Fruit fly (Drosophila melanogaster) whole organism, adult: ENCODE results near the gene CG7889.
A peak's percentile ranks its signal among the peaks of the same experiment; 100 is the strongest.

Source experiments
- CG11617 ChIP-seq: fragments of 200-800 bp; sonication (Bioruptor generic); optimal IDR thresholded peaks from 2 replicates; lab custom pipeline; 2017; ENCODE audit warnings: mild to moderate bottlenecking, missing biosample characterization, missing genetic modification reagents, missing genetic modification characterization
- CG12768 ChIP-seq: fragments of 200-800 bp; sonication (Bioruptor generic); optimal IDR thresholded peaks from 2 replicates; lab custom pipeline; 2017; ENCODE audit warnings: missing biosample characterization, missing genetic modification characterization, mild to moderate bottlenecking, moderate library complexity, missing genetic modification reagents
- CG14711 ChIP-seq: fragments of 200-800 bp; sonication (Bioruptor generic); optimal IDR thresholded peaks from 2 replicates; lab custom pipeline; 2018; ENCODE audit warnings: missing biosample characterization, mild to moderate bottlenecking, missing genetic modification characterization, moderate library complexity
- CG1620 ChIP-seq: fragments of 200-800 bp; sonication (Bioruptor generic); optimal IDR thresholded peaks from 2 replicates; lab custom pipeline; 2016; ENCODE audit warnings: missing biosample characterization, missing genetic modification characterization
- CG33017 ChIP-seq: fragments of 200-800 bp; sonication (Bioruptor generic); optimal IDR thresholded peaks from 2 replicates; lab custom pipeline; 2018; ENCODE audit warnings: missing biosample characterization, mild to moderate bottlenecking, missing genetic modification characterization, moderate library complexity
- CG5204 ChIP-seq: fragments of 200-800 bp; sonication (Bioruptor generic); optimal IDR thresholded peaks from 2 replicates; lab custom pipeline; 2016; ENCODE audit warnings: missing biosample characterization, missing genetic modification characterization
- CG7045 ChIP-seq: fragments of 200-800 bp; sonication (Bioruptor generic); optimal IDR thresholded peaks from 2 replicates; lab custom pipeline; 2017; ENCODE audit warnings: missing biosample characterization, mild to moderate bottlenecking, missing genetic modification characterization
- CG7101 ChIP-seq: fragments of 200-800 bp; sonication (Bioruptor generic); optimal IDR thresholded peaks from 2 replicates; lab custom pipeline; 2018; ENCODE audit warnings: missing biosample characterization, mild to moderate bottlenecking, missing genetic modification characterization, moderate library complexity
- Clk ChIP-seq: fragments of 200-800 bp; sonication (Bioruptor generic); optimal IDR thresholded peaks from 2 replicates; lab custom pipeline; 2017; ENCODE audit warnings: missing biosample characterization, missing genetic modification characterization
- Crg-1 ChIP-seq: fragments of 200-800 bp; sonication (Bioruptor generic); optimal IDR thresholded peaks from 2 replicates; lab custom pipeline; 2016; ENCODE audit warnings: missing biosample characterization, missing genetic modification characterization
- Hr96 ChIP-seq: fragments of 200-800 bp; sonication (Bioruptor generic); optimal IDR thresholded peaks from 2 replicates; lab custom pipeline; 2016; ENCODE audit warnings: missing biosample characterization, missing genetic modification characterization
- Mnt ChIP-seq: fragments of 200-800 bp; sonication (Bioruptor generic); optimal IDR thresholded peaks from 2 replicates; lab custom pipeline; 2016; ENCODE audit warnings: missing biosample characterization, mild to moderate bottlenecking, missing genetic modification characterization
- bab1 ChIP-seq: fragments of 200-800 bp; sonication (Bioruptor generic); optimal IDR thresholded peaks from 3 replicates; lab custom pipeline; 2019; ENCODE audit warnings: missing biosample characterization, mild to moderate bottlenecking, missing genetic modification characterization, moderate library complexity
- cic ChIP-seq: fragments of 200-800 bp; sonication (Bioruptor generic); optimal IDR thresholded peaks from 2 replicates; lab custom pipeline; 2017; ENCODE audit warnings: missing biosample characterization, mild to moderate bottlenecking, missing genetic modification characterization, moderate library complexity
- cnc ChIP-seq, 2 experiments: fragments of >200 bp; optimal IDR thresholded peaks; 2 replicates each; lab custom pipeline; 2017
- kay ChIP-seq: fragments of 200-800 bp; sonication (Bioruptor generic); peaks from one replicate; lab custom pipeline; 2016; ENCODE audit warnings: missing biosample characterization, missing genetic modification characterization, borderline replicate concordance
- ovo ChIP-seq: fragments of 200-800 bp; sonication (Bioruptor generic); optimal IDR thresholded peaks from 2 replicates; lab custom pipeline; 2016; ENCODE audit warnings: missing biosample characterization, missing genetic modification characterization
- pad ChIP-seq: fragments of 200-800 bp; sonication (Bioruptor generic); optimal IDR thresholded peaks from 3 replicates; lab custom pipeline; 2017; ENCODE audit warnings: missing biosample characterization, missing genetic modification characterization, mild to moderate bottlenecking, moderate library complexity, missing genetic modification reagents
- tj ChIP-seq: fragments of 200-800 bp; sonication (Bioruptor generic); optimal IDR thresholded peaks from 3 replicates; lab custom pipeline; 2017; ENCODE audit warnings: missing biosample characterization, mild to moderate bottlenecking, missing genetic modification characterization, moderate library complexity
- toe ChIP-seq: fragments of 200-800 bp; sonication (Bioruptor generic); optimal IDR thresholded peaks from 2 replicates; lab custom pipeline; 2016; ENCODE audit warnings: missing biosample characterization, missing genetic modification characterization

Gene CG7889

DNA sequence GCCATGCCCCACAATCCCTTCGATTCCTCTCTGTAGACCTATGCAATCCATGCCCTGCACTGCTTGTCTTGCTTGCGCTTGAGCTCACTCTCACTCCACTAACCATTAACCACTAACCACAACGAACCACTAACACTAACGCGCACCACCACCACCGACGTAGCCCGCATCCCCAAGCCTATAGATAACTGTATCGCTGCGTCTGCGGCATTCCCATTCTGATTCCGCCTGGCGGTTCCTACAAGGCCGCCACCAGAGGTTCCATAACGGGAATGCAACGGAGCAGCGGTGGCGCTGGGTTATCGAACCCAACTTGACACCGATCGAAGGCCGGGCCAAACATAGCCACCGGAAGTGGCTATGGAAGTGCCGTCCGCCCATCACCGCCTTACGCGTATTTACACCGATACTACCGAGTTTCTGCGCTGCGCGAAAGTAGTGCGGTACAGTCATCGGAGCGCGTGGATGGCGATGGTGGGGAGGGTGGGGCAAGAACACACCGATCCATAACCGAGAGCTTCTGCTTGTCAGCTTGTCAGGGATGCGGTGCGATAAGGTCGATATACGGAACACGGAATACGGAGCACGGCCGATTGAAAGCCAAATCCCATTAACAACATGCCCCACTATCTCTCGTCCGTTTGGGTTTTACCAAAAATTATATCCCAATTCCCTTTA lies 22.5 kb downstream of the CG7889 start:
- peak; percentile 18 for TF ChIP-seq Mnt (GFP tag; lab: Kevin White, UChicago)
- TF ChIP-seq CG1620 (GFP tag; lab: Kevin White, UChicago), result no peak
- no peak for TF ChIP-seq ovo (GFP tag; lab: Kevin White, UChicago)
- no peak for TF ChIP-seq CG33017 (tag; lab: Kevin White, UChicago)
- no peak for TF ChIP-seq Clk (GFP tag; lab: Kevin White, UChicago)
- TF ChIP-seq kay (GFP tag; lab: Kevin White, UChicago), result no peak

DNA sequence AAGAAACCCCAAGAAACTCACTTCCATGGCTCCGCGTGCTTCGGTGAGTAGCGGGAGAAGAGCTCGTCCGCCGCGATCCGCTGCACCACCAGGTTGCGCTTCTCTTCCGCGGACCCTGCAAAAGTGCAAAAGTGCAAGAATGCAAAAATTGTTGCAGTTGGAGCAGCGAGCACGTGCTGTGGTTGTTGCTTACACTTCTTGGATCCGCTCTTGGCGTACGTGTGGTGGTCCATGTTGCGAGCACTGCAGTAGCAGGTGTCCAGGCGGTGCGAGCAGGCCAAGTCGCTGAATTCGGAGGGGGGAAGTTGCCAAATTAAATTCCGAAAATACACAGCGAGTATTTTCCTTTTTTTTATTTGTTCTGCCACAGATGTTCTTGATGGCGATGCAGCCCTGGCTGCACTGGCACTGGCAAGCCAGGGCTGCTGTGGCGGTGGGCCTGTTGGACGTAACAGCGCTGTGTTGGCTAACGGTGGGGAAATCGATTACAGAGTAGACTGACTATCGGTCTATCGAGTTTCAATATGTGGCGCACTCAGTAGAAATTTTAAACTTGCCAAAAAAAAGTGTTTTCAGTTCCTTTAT lies 25.1 kb downstream of the CG7889 start, which contains the start of gene CG8010:
Gene CG8010, minus strand, starts transcription at position 413 of the 585 bp plus-strand sequence.
- TF ChIP-seq CG7101 (tag; lab: Kevin White, UChicago) (peak; percentile 50), Crg-1 (peak; percentile 50), kay (GFP tag; lab: Kevin White, UChicago) (no peak), CG1620 (GFP tag; lab: Kevin White, UChicago) (peak; percentile 24), CG11617 (GFP tag; lab: Kevin White, UChicago) (peak; percentile 48), toe (GFP tag; lab: Kevin White, UChicago) (no peak), Clk (GFP tag; lab: Kevin White, UChicago) (no peak), CG14711 (tag; lab: Kevin White, UChicago) (no peak), Hr96 (no peak), CG33017 (tag; lab: Kevin White, UChicago) (no peak), cic (GFP tag; lab: Kevin White, UChicago) (peak; percentile 32), tj (GFP tag; lab: Kevin White, UChicago) (peak; percentile 97), cnc (optimal IDR thresholded peaks at IDR 0.05; lab: Kevin White, UChicago) (no peak), ovo (GFP tag; lab: Kevin White, UChicago) (no peak), CG12768 (no peak), Mnt (GFP tag; lab: Kevin White, UChicago) (peak; percentile 95), pad (GFP tag; lab: Kevin White, UChicago) (peak; percentile 34), CG7045 (GFP tag; lab: Kevin White, UChicago) (no peak), bab1 (GFP tag; lab: Kevin White, UChicago) (peak; percentile 44), CG5204 (GFP tag; lab: Kevin White, UChicago) (no peak)

DNA sequence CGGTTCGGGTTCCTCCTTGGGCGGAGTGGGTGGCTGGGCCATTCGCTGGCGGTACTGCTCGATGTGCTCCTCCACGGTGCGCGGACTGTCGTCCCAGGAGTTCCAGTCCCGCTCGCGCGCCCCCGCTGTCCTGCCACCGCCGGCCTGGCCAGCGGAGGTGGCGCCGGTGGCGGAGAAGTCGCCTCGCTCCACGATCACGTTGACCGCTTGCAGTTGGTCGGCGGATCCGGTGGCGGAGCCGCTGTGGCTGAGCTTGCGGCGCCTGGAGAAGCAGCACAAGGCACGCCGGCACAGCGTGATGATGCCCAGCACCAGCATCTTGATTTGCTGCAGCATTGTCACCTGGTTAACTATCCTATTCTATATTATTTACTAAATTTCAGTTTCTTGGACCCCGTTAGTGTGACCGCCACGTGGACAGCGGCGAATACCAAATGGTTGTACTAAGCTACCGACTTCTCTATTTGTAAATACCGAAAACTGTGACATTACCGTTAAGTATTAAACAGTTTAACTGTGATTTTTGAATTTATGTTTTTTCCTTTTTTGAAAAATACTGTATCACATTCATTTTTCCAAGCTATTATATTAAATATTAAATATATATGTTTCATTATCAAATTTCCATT lies 33.2 kb downstream of the CG7889 start, which contains the start of the genes CG32537 and CG32536:
Gene CG32537, minus strand, starts transcription at position 51 of the 629 bp plus-strand sequence.
Gene CG32536, minus strand, starts transcription at position 410 of the 629 bp plus-strand sequence.
- TF ChIP-seq Hr96 (no peak), bab1 (GFP tag; lab: Kevin White, UChicago) (peak; percentile 4), Clk (GFP tag; lab: Kevin White, UChicago) (no peak), ovo (GFP tag; lab: Kevin White, UChicago) (peak; percentile 16)

DNA sequence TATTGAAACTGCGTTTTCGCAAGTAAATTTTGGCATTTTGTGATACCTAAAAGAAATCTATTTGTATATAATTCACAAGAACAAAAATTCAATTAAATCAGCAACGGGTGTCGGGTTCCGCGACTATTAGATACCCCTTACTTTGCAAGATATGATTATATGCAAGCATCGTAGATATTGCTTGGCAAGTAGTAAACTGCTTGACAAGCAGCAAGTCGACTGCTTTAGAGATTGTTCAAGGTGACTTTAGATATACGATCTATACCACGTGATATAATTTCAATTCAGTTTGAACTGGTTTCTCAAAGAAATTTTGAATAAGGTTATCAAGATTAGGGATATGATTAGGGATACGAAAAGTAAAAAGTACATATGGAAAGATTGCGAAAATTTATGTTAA lies 35.0 kb downstream of the CG7889 start:
- TF ChIP-seq CG11617 (GFP tag; lab: Kevin White, UChicago) (no peak), cnc (optimal IDR thresholded peaks at IDR 0.05; lab: Kevin White, UChicago) (no peak), CG1620 (GFP tag; lab: Kevin White, UChicago) (no peak), Mnt (GFP tag; lab: Kevin White, UChicago) (no peak), bab1 (GFP tag; lab: Kevin White, UChicago) (no peak)

DNA sequence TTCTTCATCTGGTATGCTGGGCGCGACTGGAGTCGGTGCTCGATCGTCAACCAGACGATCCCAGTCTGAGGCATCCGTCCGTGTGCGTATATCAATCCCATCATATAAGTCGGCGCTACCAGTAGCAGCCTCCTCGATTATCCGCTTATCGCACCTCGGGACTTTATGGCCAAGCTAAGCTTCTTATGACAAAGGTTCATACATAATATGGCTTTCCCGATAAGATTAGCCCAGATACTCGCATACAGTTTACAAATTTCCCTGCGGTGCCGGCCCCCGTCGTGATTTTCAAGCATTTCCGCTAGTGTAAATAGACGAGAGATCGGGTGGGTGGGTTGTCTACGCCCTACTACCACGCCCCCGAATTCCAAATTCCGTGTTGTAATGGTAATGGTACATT lies 36.8 kb downstream of the CG7889 start, which contains the start of gene CG8028:
Gene CG8028, minus strand, starts transcription at position 101 of the 400 bp plus-strand sequence.
- TF ChIP-seq CG11617 (GFP tag; lab: Kevin White, UChicago) (no peak), Hr96 (no peak), CG5204 (GFP tag; lab: Kevin White, UChicago) (no peak), ovo (GFP tag; lab: Kevin White, UChicago) (no peak), Clk (GFP tag; lab: Kevin White, UChicago) (no peak), CG12768 (no peak)

DNA sequence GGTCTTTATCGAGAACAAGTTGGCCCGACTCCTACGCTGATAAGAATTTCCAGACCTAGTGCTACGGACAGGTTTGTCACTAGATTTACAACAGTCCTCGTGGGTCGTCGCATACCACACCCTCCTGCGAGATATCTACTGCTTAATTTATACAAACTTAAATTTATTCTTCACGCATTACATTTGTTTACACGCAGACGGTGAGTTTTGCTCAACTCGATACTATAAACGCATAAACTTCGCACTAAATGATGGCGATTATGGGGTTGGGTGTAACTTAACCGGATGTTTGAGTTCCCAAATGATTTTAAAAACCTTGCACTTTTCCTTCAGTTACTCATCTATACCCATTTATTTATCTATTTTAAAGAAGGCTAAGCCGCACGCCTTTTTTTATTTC lies 37.3 kb downstream of the CG7889 start:
- TF ChIP-seq Clk (GFP tag; lab: Kevin White, UChicago) (no peak), kay (GFP tag; lab: Kevin White, UChicago) (no peak), CG5204 (GFP tag; lab: Kevin White, UChicago) (no peak), CG7045 (GFP tag; lab: Kevin White, UChicago) (no peak), cnc (optimal IDR thresholded peaks at IDR 0.05; lab: Kevin White, UChicago) (no peak), Crg-1 (no peak)
